Worm (Caenorhabditis elegans) whole organism, L4 larva: Measurements from ENCODE around the gene sru-8.
A peak's percentile ranks its signal among the peaks of the same experiment; 100 is the strongest.

Experiments
- F10B5.3 ChIP-seq: sonication (generic microtip); optimal IDR thresholded peaks from 2 replicates; lab custom pipeline; 2016; ENCODE audit warnings: mild to moderate bottlenecking, missing genetic modification characterization, missing compliant biosample characterization
- F44E2.7 ChIP-seq: fragments of 200-800 bp; sonication (Bioruptor generic); IDR thresholded peaks from 2 replicates; pipeline ENCODE4 v2.1.2; 2022; ENCODE audit warnings: missing genetic modification characterization, missing compliant biosample characterization
- ZK337.2 ChIP-seq: fragments of 200-800 bp; sonication (Bioruptor generic); IDR thresholded peaks from 2 replicates; pipeline ENCODE4 v1.3.6; 2022; ENCODE audit warnings: missing genetic modification reagents, missing genetic modification characterization, missing compliant biosample characterization
- ZK546.5 ChIP-seq, 2 experiments: sonication (generic microtip); optimal IDR thresholded peaks; 2 replicates each; lab custom pipeline; 2017; ENCODE audit warnings: missing biosample characterization in 2 of 2, missing genetic modification characterization in 2 of 2
- aha-1 ChIP-seq: fragments of 150-350 bp; peaks from one replicate; lab custom pipeline; 2014; ENCODE audit warnings: missing biosample characterization, missing genetic modification characterization
- ama-1 ChIP-seq: fragments of 150-350 bp; optimal IDR thresholded peaks from 2 replicates; lab custom pipeline; 2014; ENCODE audit warnings: inconsistent platforms, mixed read lengths
- arid-1 ChIP-seq: fragments of 200-800 bp; sonication (Bioruptor generic); conservative IDR thresholded peaks from 2 replicates; pipeline ENCODE4 v1.3.6; 2022; ENCODE audit warnings: missing genetic modification reagents, missing genetic modification characterization, missing compliant biosample characterization
- ceh-32 ChIP-seq: sonication (generic microtip); optimal IDR thresholded peaks from 2 replicates; lab custom pipeline; 2016; ENCODE audit warnings: mild to moderate bottlenecking, missing genetic modification characterization, missing compliant biosample characterization; ENCODE audit not compliant: poor library complexity
- ces-1 ChIP-seq: fragments of 150-350 bp; sonication (generic microtip); optimal IDR thresholded peaks from 4 replicates; lab custom pipeline; 2014; ENCODE audit warnings: missing biosample characterization, missing genetic modification reagents, missing genetic modification characterization
- ctbp-1 ChIP-seq: fragments of 200-800 bp; sonication (Bioruptor generic); IDR thresholded peaks from 2 replicates; pipeline ENCODE4 v1.3.6; 2022; ENCODE audit warnings: missing genetic modification reagents, missing genetic modification characterization, missing compliant biosample characterization
- daf-12 ChIP-seq: fragments of 150-350 bp; optimal IDR thresholded peaks from 2 replicates; lab custom pipeline; 2014; ENCODE audit warnings: missing biosample characterization, missing genetic modification reagents, missing genetic modification characterization
- daf-16 ChIP-seq, 3 experiments: sonication (generic microtip); optimal IDR thresholded peaks; 2 replicates each; lab custom pipeline; 2016 to 2017; ENCODE audit warnings: missing genetic modification characterization in 3 of 3, missing genetic modification reagents in 3 of 3, mild to moderate bottlenecking in 2 of 3, missing compliant biosample characterization in 2 of 3, missing biosample characterization in 1 of 3, moderate library complexity in 1 of 3
- dmd-6 ChIP-seq: fragments of 200-800 bp; sonication (Bioruptor generic); IDR thresholded peaks from 2 replicates; pipeline ENCODE4 v1.3.6; 2022; ENCODE audit warnings: missing genetic modification reagents, missing genetic modification characterization, missing compliant biosample characterization
- dmd-9 ChIP-seq: fragments of 200-800 bp; sonication (Bioruptor generic); IDR thresholded peaks from 2 replicates; pipeline ENCODE4 v1.3.6; 2022; ENCODE audit warnings: missing genetic modification reagents, missing genetic modification characterization, missing compliant biosample characterization
- dpl-1 ChIP-seq: fragments of 150-350 bp; optimal IDR thresholded peaks from 2 replicates; lab custom pipeline; 2014; ENCODE audit warnings: missing biosample characterization, missing genetic modification reagents, missing genetic modification characterization
- dve-1 ChIP-seq: sonication (generic microtip); optimal IDR thresholded peaks from 2 replicates; lab custom pipeline; 2017; ENCODE audit warnings: antibody characterized with exemption, mild to moderate bottlenecking, missing genetic modification characterization, missing compliant biosample characterization; ENCODE audit not compliant: insufficient read depth
- hif-1 ChIP-seq, 2 experiments: sonication (generic microtip); optimal IDR thresholded peaks; 2 replicates each; lab custom pipeline; 2016 to 2017; ENCODE audit warnings: missing compliant biosample characterization in 2 of 2, missing genetic modification characterization in 2 of 2, missing genetic modification reagents in 2 of 2, missing genotype in 2 of 2, mild to moderate bottlenecking in 1 of 2
- hlh-11 ChIP-seq: fragments of 200-800 bp; sonication (Bioruptor generic); optimal IDR thresholded peaks from 2 replicates; lab custom pipeline; 2018; ENCODE audit warnings: mild to moderate bottlenecking, missing genetic modification characterization, missing compliant biosample characterization
- hlh-30 ChIP-seq: sonication (generic microtip); optimal IDR thresholded peaks from 2 replicates; lab custom pipeline; 2017; ENCODE audit warnings: antibody characterized with exemption, mild to moderate bottlenecking, missing genetic modification characterization, missing compliant biosample characterization; ENCODE audit not compliant: insufficient read depth
- jun-1 ChIP-seq: fragments of 150-350 bp; optimal IDR thresholded peaks from 2 replicates; lab custom pipeline; 2014; ENCODE audit warnings: missing biosample characterization, missing genetic modification reagents, missing genetic modification characterization
- lin-1 ChIP-seq: fragments of 200-800 bp; sonication (Bioruptor generic); IDR thresholded peaks from 2 replicates; pipeline ENCODE4 v1.3.6; 2022; ENCODE audit warnings: missing genetic modification reagents, missing genetic modification characterization, missing compliant biosample characterization
- lin-13 ChIP-seq: fragments of 150-350 bp; optimal IDR thresholded peaks from 2 replicates; lab custom pipeline; 2014; ENCODE audit warnings: missing biosample characterization, missing genetic modification reagents, missing genetic modification characterization
- lin-38 ChIP-seq: fragments of 200-800 bp; sonication (Bioruptor generic); IDR thresholded peaks from 2 replicates; pipeline ENCODE4 v1.3.6; 2022; ENCODE audit warnings: missing genetic modification reagents, missing genetic modification characterization, missing compliant biosample characterization
- madf-5 ChIP-seq, 2 experiments: fragments of 200-800 bp; sonication (Bioruptor generic); IDR thresholded peaks; 2 replicates each; pipeline ENCODE4 v1.3.6; 2022; ENCODE audit warnings: missing compliant biosample characterization in 2 of 2, missing genetic modification characterization in 2 of 2
- mes-2 ChIP-seq: sonication (generic microtip); optimal IDR thresholded peaks from 2 replicates; lab custom pipeline; 2016; ENCODE audit warnings: missing genotype, mild to moderate bottlenecking, missing genetic modification characterization, missing compliant biosample characterization; ENCODE audit not compliant: poor library complexity, severe bottlenecking
- mxl-2 ChIP-seq: fragments of 200-800 bp; sonication (Bioruptor generic); conservative IDR thresholded peaks from 2 replicates; pipeline ENCODE4 v1.3.6; 2022; ENCODE audit warnings: missing genetic modification reagents, missing genetic modification characterization, missing compliant biosample characterization
- nhr-10 ChIP-seq: fragments of 150-350 bp; optimal IDR thresholded peaks from 2 replicates; lab custom pipeline; 2014; ENCODE audit warnings: missing biosample characterization, missing genetic modification characterization
- nhr-111 ChIP-seq: fragments of 200-800 bp; sonication (Bioruptor generic); optimal IDR thresholded peaks from 2 replicates; lab custom pipeline; 2018; ENCODE audit warnings: mild to moderate bottlenecking, missing genetic modification characterization, missing compliant biosample characterization
- nhr-237 ChIP-seq: sonication (generic microtip); optimal IDR thresholded peaks from 2 replicates; lab custom pipeline; 2017; ENCODE audit warnings: missing biosample characterization, missing genetic modification characterization
- nhr-28 ChIP-seq: fragments of 150-350 bp; optimal IDR thresholded peaks from 2 replicates; lab custom pipeline; 2014; ENCODE audit warnings: missing biosample characterization, missing genetic modification characterization
- nhr-41 ChIP-seq: fragments of 200-800 bp; sonication (Bioruptor generic); IDR thresholded peaks from 2 replicates; pipeline ENCODE4 v1.3.6; 2022; ENCODE audit warnings: missing genetic modification reagents, missing genetic modification characterization, missing compliant biosample characterization
- nhr-48 ChIP-seq: sonication (generic microtip); optimal IDR thresholded peaks from 2 replicates; lab custom pipeline; 2016; ENCODE audit warnings: mild to moderate bottlenecking, missing genetic modification characterization, missing compliant biosample characterization
- nhr-76 ChIP-seq: fragments of 150-350 bp; optimal IDR thresholded peaks from 2 replicates; lab custom pipeline; 2014; ENCODE audit warnings: missing biosample characterization, missing genetic modification characterization
- php-3 ChIP-seq: fragments of 200-800 bp; sonication (Bioruptor generic); IDR thresholded peaks from 2 replicates; pipeline ENCODE4 v1.3.6; 2022; ENCODE audit warnings: missing genetic modification reagents, missing genetic modification characterization, missing compliant biosample characterization
- saeg-2 ChIP-seq: fragments of 200-800 bp; sonication (Bioruptor generic); IDR thresholded peaks from 2 replicates; pipeline ENCODE4 v1.3.6; 2022; ENCODE audit warnings: missing genetic modification reagents, missing genetic modification characterization, missing compliant biosample characterization
- set-16 ChIP-seq: fragments of 200-800 bp; sonication (Bioruptor generic); IDR thresholded peaks from 2 replicates; pipeline ENCODE4 v1.3.6; 2022; ENCODE audit warnings: missing genetic modification reagents, missing genetic modification characterization, missing compliant biosample characterization
- skn-1 ChIP-seq: fragments of 150-350 bp; optimal IDR thresholded peaks from 2 replicates; lab custom pipeline; 2014; ENCODE audit warnings: missing biosample characterization, missing genetic modification characterization
- snpc-4 ChIP-seq: fragments of 150-350 bp; optimal IDR thresholded peaks from 2 replicates; lab custom pipeline; 2014; ENCODE audit warnings: missing biosample characterization, missing genetic modification characterization
- unc-130 ChIP-seq: sonication (generic microtip); optimal IDR thresholded peaks from 2 replicates; lab custom pipeline; 2016; ENCODE audit warnings: missing genetic modification reagents, missing genetic modification characterization, missing compliant biosample characterization
- unc-39 ChIP-seq: sonication (generic microtip); optimal IDR thresholded peaks from 2 replicates; lab custom pipeline; 2017; ENCODE audit warnings: missing biosample characterization, missing genetic modification characterization
- vab-7 ChIP-seq: fragments of 200-800 bp; sonication (Bioruptor generic); IDR thresholded peaks from 2 replicates; pipeline ENCODE4 v1.3.6; 2022; ENCODE audit warnings: missing genetic modification reagents, missing genetic modification characterization, missing compliant biosample characterization
- zfp-2 ChIP-seq: sonication (generic microtip); optimal IDR thresholded peaks from 2 replicates; lab custom pipeline; 2016; ENCODE audit warnings: mild to moderate bottlenecking, missing genetic modification characterization, missing compliant biosample characterization
- zfp-3 ChIP-seq: fragments of 200-800 bp; sonication (Bioruptor generic); conservative IDR thresholded peaks from 2 replicates; pipeline ENCODE4 v1.3.6; 2022; ENCODE audit warnings: missing genetic modification reagents, missing genetic modification characterization, missing compliant biosample characterization
- ztf-7 ChIP-seq: fragments of 150-350 bp; optimal IDR thresholded peaks from 2 replicates; lab custom pipeline; 2014; ENCODE audit warnings: missing biosample characterization, missing genetic modification characterization

sru-8 gene

ce11 chrV:9856978-9857377 lies 13.3 kb downstream of the sru-8 start:
- 0 out of 2 replicates have a peak, but pooled peaks have one; percentile 22 for TF ChIP-seq dmd-6 (GFP tag; lab: Robert Waterston, UW)
- peak; percentile 1 for TF ChIP-seq hlh-30
- no peak for TF ChIP-seq ZK546.5 (tag; optimal IDR thresholded peaks at IDR 0.05; lab: Kevin White, UChicago)
- TF ChIP-seq zfp-3 (GFP tag; lab: Robert Waterston, UW): no peak
- TF ChIP-seq nhr-111: no peak
- TF ChIP-seq lin-38 (GFP tag; lab: Robert Waterston, UW): no peak
- TF ChIP-seq hif-1 (tag; optimal IDR thresholded peaks at IDR 0.05; lab: Kevin White, UChicago): no peak
- TF ChIP-seq nhr-28: peak; percentile 78
- TF ChIP-seq mes-2: no peak
- no peak for TF ChIP-seq snpc-4 (tag; lab: Kevin White, UChicago)
- TF ChIP-seq nhr-41: no peak
- TF ChIP-seq unc-39: no peak
- TF ChIP-seq dmd-9: no peak
- TF ChIP-seq dve-1 (tag; lab: Kevin White, UChicago): peak; percentile 46
- TF ChIP-seq ztf-7: no peak
- TF ChIP-seq unc-130 (GFP tag; lab: Kevin White, UChicago): no peak
- no peak for TF ChIP-seq php-3 (GFP tag; lab: Robert Waterston, UW)
- no peak for TF ChIP-seq vab-7
- no peak for TF ChIP-seq daf-16 (GFP tag; optimal IDR thresholded peaks at IDR 0.05; lab: Kevin White, UChicago)
- TF ChIP-seq daf-16 (tag; optimal IDR thresholded peaks at IDR 0.05; lab: Kevin White, UChicago): peak; percentile 59
- TF ChIP-seq nhr-10: no peak
- TF ChIP-seq mxl-2 (GFP tag; lab: Robert Waterston, UW): no peak
- no peak for TF ChIP-seq lin-13 (GFP tag; lab: Kevin White, UChicago)
- TF ChIP-seq nhr-237 (tag; lab: Kevin White, UChicago): no peak
- TF ChIP-seq jun-1 (tag; lab: Kevin White, UChicago): no peak
- TF ChIP-seq nhr-76 (tag; lab: Kevin White, UChicago): no peak
- no peak for TF ChIP-seq set-16 (GFP tag; lab: Robert Waterston, UW)
- no peak for TF ChIP-seq ama-1
- TF ChIP-seq, all 104 proteins: peak for 5

- TF ChIP-seq nhr-237 (tag; lab: Kevin White, UChicago) (no peak), dve-1 (tag; lab: Kevin White, UChicago) (no peak), daf-16 (GFP tag; optimal IDR thresholded peaks at IDR 0.05; lab: Kevin White, UChicago) (no peak), daf-16 (tag; optimal IDR thresholded peaks at IDR 0.05; lab: Kevin White, UChicago) (no peak), F10B5.3 (no peak), zfp-2 (tag; lab: Kevin White, UChicago) (no peak), ctbp-1 (no peak)
Measured at ce11 chrV:9859863-9860262, 16.2 kb downstream of the sru-8 start, which contains the start of gene lsy-12. TSS of gene lsy-12 (minus strand) at chrV:9859963.

ce11 chrV:9860337-9860736 lies 16.7 kb downstream of the sru-8 start:
- no peak for TF ChIP-seq nhr-237 (tag; lab: Kevin White, UChicago)
- peak; percentile 50 for TF ChIP-seq aha-1 (tag; lab: Kevin White, UChicago)

- TF ChIP-seq unc-39: no peak
- no peak for TF ChIP-seq skn-1 (tag; lab: Kevin White, UChicago)
- TF ChIP-seq saeg-2 (GFP tag; lab: Robert Waterston, UW): no peak
- TF ChIP-seq hlh-11 (tag; lab: Kevin White, UChicago): no peak
- TF ChIP-seq snpc-4 (tag; lab: Kevin White, UChicago): no peak
- no peak for TF ChIP-seq ces-1 (GFP tag; lab: Kevin White, UChicago)
- no peak for TF ChIP-seq ZK337.2 (GFP tag; lab: Robert Waterston, UW)
- TF ChIP-seq ceh-32: no peak
- TF ChIP-seq dpl-1 (GFP tag; lab: Kevin White, UChicago): no peak
- TF ChIP-seq unc-130 (GFP tag; lab: Kevin White, UChicago): no peak
- TF ChIP-seq lin-1 (GFP tag; lab: Robert Waterston, UW): no peak
- no peak for TF ChIP-seq daf-12
- no peak for TF ChIP-seq nhr-48 (tag; lab: Kevin White, UChicago)
- TF ChIP-seq F44E2.7: no peak
- no peak for TF ChIP-seq madf-5 (GFP tag; IDR thresholded peaks at IDR 0.05; lab: Robert Waterston, UW)
- no peak for TF ChIP-seq php-3 (GFP tag; lab: Robert Waterston, UW)
- no peak for TF ChIP-seq arid-1 (GFP tag; lab: Robert Waterston, UW)
Measured at ce11 chrV:9868311-9868710, 24.6 kb downstream of the sru-8 start, which contains the start of gene srab-17. TSS of gene srab-17 (minus strand) at chrV:9868411.
